Worm (Caenorhabditis elegans) whole organism, late embryonic: Measurements from ENCODE around the gene srbc-17.

Experiments
- K02D7.2 ChIP-seq: sonication (generic microtip); optimal IDR thresholded peaks from 2 replicates; lab custom pipeline; 2017; ENCODE audit warnings: mild to moderate bottlenecking, missing genetic modification characterization, missing compliant biosample characterization
- T23F11.4 ChIP-seq: fragments of 200-800 bp; sonication (Bioruptor generic); optimal IDR thresholded peaks from 2 replicates; lab custom pipeline; 2018; ENCODE audit warnings: mild to moderate bottlenecking, missing genetic modification characterization, missing compliant biosample characterization
- ceh-22 ChIP-seq: sonication (generic microtip); optimal IDR thresholded peaks from 2 replicates; lab custom pipeline; 2017; ENCODE audit warnings: missing biosample characterization, missing genetic modification characterization
- ceh-34 ChIP-seq: sonication (generic microtip); optimal IDR thresholded peaks from 2 replicates; lab custom pipeline; 2016; ENCODE audit warnings: mild to moderate bottlenecking, missing genetic modification characterization, missing compliant biosample characterization
- ceh-6 ChIP-seq: fragments of 200-800 bp; sonication (Bioruptor generic); optimal IDR thresholded peaks from 2 replicates; lab custom pipeline; 2018; ENCODE audit warnings: mild to moderate bottlenecking, missing genetic modification characterization, missing compliant biosample characterization
- dve-1 ChIP-seq: sonication (generic microtip); optimal IDR thresholded peaks from 2 replicates; lab custom pipeline; 2017; ENCODE audit warnings: antibody characterized with exemption, mild to moderate bottlenecking, missing genetic modification characterization, missing compliant biosample characterization
- hlh-13 ChIP-seq: fragments of 200-800 bp; sonication (Bioruptor generic); optimal IDR thresholded peaks from 2 replicates; lab custom pipeline; 2018; ENCODE audit warnings: mild to moderate bottlenecking, missing genetic modification characterization, missing compliant biosample characterization
- madf-2 ChIP-seq: sonication (generic microtip); optimal IDR thresholded peaks from 2 replicates; lab custom pipeline; 2017; ENCODE audit warnings: missing genetic modification characterization, missing compliant biosample characterization
- nhr-11 ChIP-seq: fragments of 150-350 bp; optimal IDR thresholded peaks from 2 replicates; lab custom pipeline; 2014; ENCODE audit warnings: missing biosample characterization, missing genetic modification characterization
- npax-4 ChIP-seq: sonication (generic microtip); optimal IDR thresholded peaks from 2 replicates; lab custom pipeline; 2016; ENCODE audit warnings: missing genetic modification characterization, missing compliant biosample characterization
- odd-2 ChIP-seq: sonication (generic microtip); optimal IDR thresholded peaks from 2 replicates; lab custom pipeline; 2017; ENCODE audit warnings: antibody characterized with exemption, mild to moderate bottlenecking, missing genetic modification characterization, missing compliant biosample characterization
- ref-2 ChIP-seq: sonication (generic microtip); optimal IDR thresholded peaks from 2 replicates; lab custom pipeline; 2016; ENCODE audit warnings: missing genetic modification characterization, missing compliant biosample characterization
- tbx-7 ChIP-seq: sonication (generic microtip); optimal IDR thresholded peaks from 2 replicates; lab custom pipeline; 2016; ENCODE audit warnings: missing genotype, missing genetic modification characterization, missing compliant biosample characterization

Gene srbc-17

ce11 chrV:2225130-2225529 lies 47.6 kb downstream of the srbc-17 start, which contains the start of gene nhr-103:
TSS of gene nhr-103 (plus strand) at chrV:2225430.
- TF ChIP-seq K02D7.2 = no peak
- no peak for TF ChIP-seq ceh-6 (GFP tag; lab: Kevin White, UChicago)
- TF ChIP-seq npax-4 (tag; lab: Kevin White, UChicago) = no peak
- TF ChIP-seq nhr-11 (tag; lab: Kevin White, UChicago) = no peak
- TF ChIP-seq tbx-7 = no peak
- no peak for TF ChIP-seq ceh-22 (tag; lab: Kevin White, UChicago)
- no peak for TF ChIP-seq madf-2
- no peak for TF ChIP-seq odd-2 (tag; lab: Kevin White, UChicago)
- TF ChIP-seq T23F11.4 (GFP tag; lab: Kevin White, UChicago) = no peak

- TF ChIP-seq ceh-34 (tag; lab: Kevin White, UChicago) = no peak
- TF ChIP-seq tbx-7 = no peak
- no peak for TF ChIP-seq dve-1 (tag; lab: Kevin White, UChicago)
- TF ChIP-seq ref-2 (tag; lab: Kevin White, UChicago) = no peak
- no peak for TF ChIP-seq hlh-13 (GFP tag; lab: Kevin White, UChicago)
These were observed 49.4 kb downstream of the srbc-17 start, which contains the start of gene nhr-18 for ce11 chrV:2226903-2227302. TSS of gene nhr-18 (plus strand) at chrV:2227203.
